Fruit fly (Drosophila melanogaster): ENCODE measurements around the gene CG42449.
A peak's percentile ranks its signal among the peaks of the same experiment; 100 is the strongest.

The CG42449 gene

DNA sequence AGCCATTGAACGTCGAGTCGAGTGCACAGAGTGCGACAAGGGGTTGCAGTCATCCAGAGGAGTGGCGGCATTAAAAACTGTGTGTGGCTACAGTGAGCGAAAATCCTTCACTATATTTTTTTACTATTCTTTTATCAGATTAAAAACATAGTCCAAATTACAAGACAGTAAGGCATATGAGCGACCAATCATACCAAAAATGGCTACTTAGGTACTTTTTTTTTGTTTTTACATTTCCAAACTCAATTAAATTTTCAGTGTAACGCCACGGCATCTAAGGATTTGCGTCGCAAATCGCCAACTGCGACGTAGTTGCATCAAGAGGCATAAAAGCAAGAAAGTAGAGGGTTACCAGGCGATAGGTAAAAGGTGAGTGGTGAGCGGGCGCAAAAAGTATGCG, 44.0 kb upstream of the CG42449 start:
- TF ChIP-seq lola (GFP tag; optimal IDR thresholded peaks at IDR 0.05) (no peak), br (GFP tag; optimal IDR thresholded peaks at IDR 0.05) (peak; percentile 20), sage (GFP tag; optimal IDR thresholded peaks at IDR 0.05) (no peak), dl (GFP tag; optimal IDR thresholded peaks at IDR 0.05; ENCODE audit: insufficient read depth in 1 of 2, partially characterized antibody in 2 of 2) (no peak), rgr (GFP tag; optimal IDR thresholded peaks at IDR 0.05) (peak; percentile 10), OdsH (GFP tag; optimal IDR thresholded peaks at IDR 0.05) (no peak), Hr78 (GFP tag; optimal IDR thresholded peaks at IDR 0.05) (no peak), N (GFP tag; optimal IDR thresholded peaks at IDR 0.05) (no peak), h (GFP tag; optimal IDR thresholded peaks at IDR 0.05) (peak; percentile 44), Myc (optimal IDR thresholded peaks at IDR 0.05) (no peak), Hnf4 (GFP tag; optimal IDR thresholded peaks at IDR 0.05) (no peak), Vsx2 (GFP tag; optimal IDR thresholded peaks at IDR 0.05; ENCODE audit: partially characterized antibody) (no peak), dsf (GFP tag; optimal IDR thresholded peaks at IDR 0.05; ENCODE audit: borderline replicate concordance) (no peak), brk (GFP tag; optimal IDR thresholded peaks at IDR 0.05) (no peak), CG9705 (GFP tag; optimal IDR thresholded peaks at IDR 0.05) (no peak), psq (GFP tag; optimal IDR thresholded peaks at IDR 0.05) (peak; percentile 42), jim (GFP tag; optimal IDR thresholded peaks at IDR 0.05) (no peak), Jra (GFP tag; optimal IDR thresholded peaks at IDR 0.05) (no peak), CG32264 (GFP tag; optimal IDR thresholded peaks at IDR 0.05) (no peak), Sp1 (GFP tag; optimal IDR thresholded peaks at IDR 0.05) (peak; percentile 26), woc (GFP tag; optimal IDR thresholded peaks at IDR 0.05) (no peak), sv (GFP tag; optimal IDR thresholded peaks at IDR 0.05) (no peak), foxo (GFP tag; optimal IDR thresholded peaks at IDR 0.05) (peak in 1 of 2 experiments; percentile 49), fru (GFP tag; optimal IDR thresholded peaks at IDR 0.05) (peak; percentile 62), Rel (GFP tag; optimal IDR thresholded peaks at IDR 0.05) (no peak), Rel (tag; optimal IDR thresholded peaks at IDR 0.05) (no peak), tai (GFP tag; optimal IDR thresholded peaks at IDR 0.05) (no peak), CrebA (GFP tag; optimal IDR thresholded peaks at IDR 0.05; ENCODE audit: borderline replicate concordance) (no peak), Dfd (GFP tag; optimal IDR thresholded peaks at IDR 0.05) (no peak), ey (GFP tag; optimal IDR thresholded peaks at IDR 0.05) (peak; percentile 30)

DNA sequence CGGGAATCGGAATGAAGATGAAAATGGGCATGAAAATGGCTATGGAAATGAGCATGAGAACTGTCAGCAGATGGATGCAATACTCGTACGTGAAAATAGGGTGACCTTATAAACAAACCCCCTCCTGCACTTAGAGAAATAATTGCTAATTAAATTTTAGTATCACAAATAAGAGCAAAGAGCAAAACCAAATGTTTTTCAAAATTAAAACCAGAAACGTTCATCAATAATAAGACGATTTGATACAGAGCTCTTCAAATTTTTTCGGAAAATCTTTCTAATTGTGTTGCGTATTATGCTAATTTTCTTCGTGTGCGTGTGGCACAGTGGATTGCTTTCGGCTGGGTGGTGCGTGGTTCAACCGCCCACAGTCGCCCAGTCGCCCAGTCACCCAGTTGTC, 36.8 kb upstream of the CG42449 start:
- peak in 1 of 2 experiments; percentile 33 for TF ChIP-seq foxo (GFP tag; optimal IDR thresholded peaks at IDR 0.05)
- TF ChIP-seq dsf (GFP tag; optimal IDR thresholded peaks at IDR 0.05; ENCODE audit: borderline replicate concordance) = no peak
- no peak for TF ChIP-seq Myc (optimal IDR thresholded peaks at IDR 0.05)
- TF ChIP-seq brk (GFP tag; optimal IDR thresholded peaks at IDR 0.05) = no peak
- TF ChIP-seq dl (GFP tag; optimal IDR thresholded peaks at IDR 0.05; ENCODE audit: insufficient read depth in 1 of 2, partially characterized antibody in 2 of 2) = no peak
- TF ChIP-seq usp (GFP tag; optimal IDR thresholded peaks at IDR 0.05) = no peak
- no peak for TF ChIP-seq Hr78 (GFP tag; optimal IDR thresholded peaks at IDR 0.05)
- TF ChIP-seq Sp1 (GFP tag; optimal IDR thresholded peaks at IDR 0.05) = peak; percentile 9
- TF ChIP-seq Dfd (GFP tag; optimal IDR thresholded peaks at IDR 0.05) = no peak
- no peak for TF ChIP-seq dmrt93B (GFP tag; optimal IDR thresholded peaks at IDR 0.05)
- TF ChIP-seq sage (GFP tag; optimal IDR thresholded peaks at IDR 0.05) = no peak
- TF ChIP-seq HLH106 (tag; optimal IDR thresholded peaks at IDR 0.05) = peak; percentile 2
- peak; percentile 4 for TF ChIP-seq br (GFP tag; optimal IDR thresholded peaks at IDR 0.05)
- TF ChIP-seq rgr (GFP tag; optimal IDR thresholded peaks at IDR 0.05) = peak; percentile 8
- TF ChIP-seq CrebA (GFP tag; optimal IDR thresholded peaks at IDR 0.05; ENCODE audit: borderline replicate concordance) = no peak
- TF ChIP-seq woc (GFP tag; optimal IDR thresholded peaks at IDR 0.05) = no peak
- TF ChIP-seq ey (GFP tag; optimal IDR thresholded peaks at IDR 0.05) = peak; percentile 22
- TF ChIP-seq h (GFP tag; optimal IDR thresholded peaks at IDR 0.05) = peak; percentile 28
- peak; percentile 44 for TF ChIP-seq fru (GFP tag; optimal IDR thresholded peaks at IDR 0.05)

- TF ChIP-seq rgr (GFP tag; optimal IDR thresholded peaks at IDR 0.05) (peak; percentile 59), psq (GFP tag; optimal IDR thresholded peaks at IDR 0.05) (peak; percentile 52), Hnf4 (GFP tag; optimal IDR thresholded peaks at IDR 0.05) (peak; percentile 53), HLH106 (tag; optimal IDR thresholded peaks at IDR 0.05) (peak; percentile 64), Abd-B (GFP tag; optimal IDR thresholded peaks at IDR 0.05) (no peak), jim (GFP tag; optimal IDR thresholded peaks at IDR 0.05) (no peak), OdsH (GFP tag; optimal IDR thresholded peaks at IDR 0.05) (peak; percentile 61), fru (GFP tag; optimal IDR thresholded peaks at IDR 0.05) (peak; percentile 78), CG9705 (GFP tag; optimal IDR thresholded peaks at IDR 0.05) (peak; percentile 6), ey (GFP tag; optimal IDR thresholded peaks at IDR 0.05) (peak; percentile 72), dl (GFP tag; optimal IDR thresholded peaks at IDR 0.05; ENCODE audit: insufficient read depth in 1 of 2, partially characterized antibody in 2 of 2) (no peak), h (GFP tag; optimal IDR thresholded peaks at IDR 0.05) (peak; percentile 72), dmrt93B (GFP tag; optimal IDR thresholded peaks at IDR 0.05) (peak; percentile 25), brk (GFP tag; optimal IDR thresholded peaks at IDR 0.05) (peak; percentile 4), Myc (optimal IDR thresholded peaks at IDR 0.05) (no peak), CG32264 (GFP tag; optimal IDR thresholded peaks at IDR 0.05) (peak; percentile 30), br (GFP tag; optimal IDR thresholded peaks at IDR 0.05) (peak; percentile 63), foxo (GFP tag; optimal IDR thresholded peaks at IDR 0.05) (peak in 1 of 2 experiments; percentile 81), sv (GFP tag; optimal IDR thresholded peaks at IDR 0.05) (peak; percentile 62), Rel (GFP tag; optimal IDR thresholded peaks at IDR 0.05) (no peak), Rel (tag; optimal IDR thresholded peaks at IDR 0.05) (peak; percentile 18), woc (GFP tag; optimal IDR thresholded peaks at IDR 0.05) (peak; percentile 22), Sp1 (GFP tag; optimal IDR thresholded peaks at IDR 0.05) (peak; percentile 60), GATAd (GFP tag; optimal IDR thresholded peaks at IDR 0.05) (no peak)
These were observed 34.5 kb upstream of the CG42449 start, which contains the start of gene OtopLa for dm6 chrX:5648437-5648959. Gene OtopLa, minus strand, starts transcription at chrX:5648487.
